Worm (Caenorhabditis elegans): ENCODE results near the gene mmab-1.

The mmab-1 gene

ce11 chrIII:4909938-4910337 lies 12.0 kb downstream of the mmab-1 start, which contains the start of gene F26F4.12:
TSS of gene F26F4.12 (minus strand) at chrIII:4910038.
- no peak for TF ChIP-seq F13C5.2 (tag; optimal IDR thresholded peaks at IDR 0.05)
- TF ChIP-seq ceh-36 (tag; optimal IDR thresholded peaks at IDR 0.05) = no peak
- no peak for TF ChIP-seq hmbx-1 (tag; optimal IDR thresholded peaks at IDR 0.05)
- TF ChIP-seq scrt-1 (GFP tag; IDR thresholded peaks at IDR 0.05) = no peak
- TF ChIP-seq tbx-37 (GFP tag; conservative IDR thresholded peaks at IDR 0.05) = no peak
- no peak for TF ChIP-seq flt-1 (GFP tag; IDR thresholded peaks at IDR 0.05)
- TF ChIP-seq B0310.2 (tag; optimal IDR thresholded peaks at IDR 0.05) = no peak
- no peak for TF ChIP-seq pes-1 (GFP tag; IDR thresholded peaks at IDR 0.05)
- TF ChIP-seq sea-1 (GFP tag; conservative IDR thresholded peaks at IDR 0.05) = no peak
- TF ChIP-seq ets-7 (tag; optimal IDR thresholded peaks at IDR 0.05) = no peak
- TF ChIP-seq hnd-1 (tag; optimal IDR thresholded peaks at IDR 0.05) = no peak
- no peak for TF ChIP-seq tbx-11 (GFP tag; IDR thresholded peaks at IDR 0.05)
- TF ChIP-seq ceh-13 (GFP tag; optimal IDR thresholded peaks at IDR 0.05) = no peak
- TF ChIP-seq ama-1 (optimal IDR thresholded peaks at IDR 0.05) = no peak

ce11 chrIII:4906896-4907295 lies 15.0 kb downstream of the mmab-1 start, which contains the start of gene rom-1:
TSS of gene rom-1 (plus strand) at chrIII:4907196.
- TF ChIP-seq B0310.2 (tag; optimal IDR thresholded peaks at IDR 0.05) (no peak), hmg-4 (GFP tag; optimal IDR thresholded peaks at IDR 0.05) (no peak), hnd-1 (tag; optimal IDR thresholded peaks at IDR 0.05) (no peak), hmbx-1 (tag; optimal IDR thresholded peaks at IDR 0.05) (no peak), tbx-37 (GFP tag; conservative IDR thresholded peaks at IDR 0.05) (no peak), aly-1 (tag; optimal IDR thresholded peaks at IDR 0.05) (no peak), pes-1 (GFP tag; IDR thresholded peaks at IDR 0.05) (no peak), tra-4 (tag; optimal IDR thresholded peaks at IDR 0.05) (no peak), ama-1 (optimal IDR thresholded peaks at IDR 0.05) (no peak), F13C5.2 (tag; optimal IDR thresholded peaks at IDR 0.05) (no peak), scrt-1 (GFP tag; IDR thresholded peaks at IDR 0.05) (no peak), tbx-11 (GFP tag; IDR thresholded peaks at IDR 0.05) (no peak), flt-1 (GFP tag; IDR thresholded peaks at IDR 0.05) (no peak), ceh-36 (tag; optimal IDR thresholded peaks at IDR 0.05) (no peak), sea-1 (GFP tag; conservative IDR thresholded peaks at IDR 0.05) (no peak), ets-7 (tag; optimal IDR thresholded peaks at IDR 0.05) (no peak), ceh-13 (GFP tag; optimal IDR thresholded peaks at IDR 0.05) (no peak)

- no peak for TF ChIP-seq tra-4 (tag; optimal IDR thresholded peaks at IDR 0.05)
- TF ChIP-seq ama-1 (optimal IDR thresholded peaks at IDR 0.05) = no peak
- TF ChIP-seq pes-1 (GFP tag; IDR thresholded peaks at IDR 0.05) = no peak
- no peak for TF ChIP-seq sea-1 (GFP tag; conservative IDR thresholded peaks at IDR 0.05)
- no peak for TF ChIP-seq F13C5.2 (tag; optimal IDR thresholded peaks at IDR 0.05)
- no peak for TF ChIP-seq scrt-1 (GFP tag; IDR thresholded peaks at IDR 0.05)
- TF ChIP-seq ceh-36 (tag; optimal IDR thresholded peaks at IDR 0.05) = no peak
- no peak for TF ChIP-seq B0310.2 (tag; optimal IDR thresholded peaks at IDR 0.05)
- no peak for TF ChIP-seq ets-7 (tag; optimal IDR thresholded peaks at IDR 0.05)
- no peak for TF ChIP-seq tbx-37 (GFP tag; conservative IDR thresholded peaks at IDR 0.05)
These were observed 15.5 kb downstream of the mmab-1 start for ce11 chrIII:4906365-4906764.

ce11 chrIII:4905405-4905804 lies 16.5 kb downstream of the mmab-1 start, which contains the start of gene F26F4.8:
TSS of gene F26F4.8 (minus strand) at chrIII:4905473.
- 0 out of 2 replicates have a peak, but pooled peaks have one; percentile 12 for TF ChIP-seq tbx-37 (GFP tag; conservative IDR thresholded peaks at IDR 0.05)
- 0 out of 2 replicates have a peak, but pooled peaks have one; percentile 40 for TF ChIP-seq pes-1 (GFP tag; IDR thresholded peaks at IDR 0.05)
- no peak for TF ChIP-seq sea-1 (GFP tag; conservative IDR thresholded peaks at IDR 0.05)
- peak; percentile 25 for TF ChIP-seq hmg-4 (GFP tag; optimal IDR thresholded peaks at IDR 0.05)
- TF ChIP-seq ceh-13 (GFP tag; optimal IDR thresholded peaks at IDR 0.05) = peak; percentile 18
- TF ChIP-seq ceh-36 (tag; optimal IDR thresholded peaks at IDR 0.05) = no peak
- no peak for TF ChIP-seq aly-1 (tag; optimal IDR thresholded peaks at IDR 0.05)
- TF ChIP-seq ets-7 (tag; optimal IDR thresholded peaks at IDR 0.05) = peak; percentile 41
- TF ChIP-seq scrt-1 (GFP tag; IDR thresholded peaks at IDR 0.05) = no peak
- TF ChIP-seq hmbx-1 (tag; optimal IDR thresholded peaks at IDR 0.05) = no peak
- no peak for TF ChIP-seq tbx-11 (GFP tag; IDR thresholded peaks at IDR 0.05)

- TF ChIP-seq tbx-11 (GFP tag; IDR thresholded peaks at IDR 0.05) = no peak
- TF ChIP-seq sea-1 (GFP tag; conservative IDR thresholded peaks at IDR 0.05) = no peak
These were observed 18.1 kb downstream of the mmab-1 start, which contains the start of gene kbp-2 for ce11 chrIII:4903784-4904183. TSS of gene kbp-2 (minus strand) at chrIII:4903884.

- no peak for TF ChIP-seq ama-1 (optimal IDR thresholded peaks at IDR 0.05)
- TF ChIP-seq tbx-11 (GFP tag; IDR thresholded peaks at IDR 0.05) = no peak
- TF ChIP-seq ets-7 (tag; optimal IDR thresholded peaks at IDR 0.05) = no peak
- no peak for TF ChIP-seq B0310.2 (tag; optimal IDR thresholded peaks at IDR 0.05)
- no peak for TF ChIP-seq ceh-13 (GFP tag; optimal IDR thresholded peaks at IDR 0.05)
- no peak for TF ChIP-seq sea-1 (GFP tag; conservative IDR thresholded peaks at IDR 0.05)
- TF ChIP-seq hmbx-1 (tag; optimal IDR thresholded peaks at IDR 0.05) = no peak
- TF ChIP-seq hmg-4 (GFP tag; optimal IDR thresholded peaks at IDR 0.05) = no peak
- no peak for TF ChIP-seq ceh-36 (tag; optimal IDR thresholded peaks at IDR 0.05)
- TF ChIP-seq pes-1 (GFP tag; IDR thresholded peaks at IDR 0.05) = no peak
These were observed 21.7 kb downstream of the mmab-1 start, which contains the start of gene tag-340 for ce11 chrIII:4900260-4900659. TSS of gene tag-340 (plus strand) at chrIII:4900508.

ce11 chrIII:4899728-4900127 lies 22.2 kb downstream of the mmab-1 start:
- TF ChIP-seq sea-1 (GFP tag; conservative IDR thresholded peaks at IDR 0.05) (0 out of 2 replicates have a peak, but pooled peaks have one; percentile 14), scrt-1 (GFP tag; IDR thresholded peaks at IDR 0.05) (peak; percentile 55; the same call in 1 of the 2 replicates), B0310.2 (tag; optimal IDR thresholded peaks at IDR 0.05) (peak; percentile 19), hmg-4 (GFP tag; optimal IDR thresholded peaks at IDR 0.05) (peak; percentile 91), hnd-1 (tag; optimal IDR thresholded peaks at IDR 0.05) (no peak), tbx-11 (GFP tag; IDR thresholded peaks at IDR 0.05) (no peak), tra-4 (tag; optimal IDR thresholded peaks at IDR 0.05) (no peak), ceh-36 (tag; optimal IDR thresholded peaks at IDR 0.05) (no peak), ets-7 (tag; optimal IDR thresholded peaks at IDR 0.05) (peak; percentile 5), aly-1 (tag; optimal IDR thresholded peaks at IDR 0.05) (no peak), flt-1 (GFP tag; IDR thresholded peaks at IDR 0.05) (no peak), ama-1 (optimal IDR thresholded peaks at IDR 0.05) (no peak), F13C5.2 (tag; optimal IDR thresholded peaks at IDR 0.05) (peak; percentile 87), pes-1 (GFP tag; IDR thresholded peaks at IDR 0.05) (no peak), hmbx-1 (tag; optimal IDR thresholded peaks at IDR 0.05) (no peak), ceh-13 (GFP tag; optimal IDR thresholded peaks at IDR 0.05) (no peak), tbx-37 (GFP tag; conservative IDR thresholded peaks at IDR 0.05) (no peak)
